Worm (Caenorhabditis elegans): Measurements from ENCODE around the gene grl-9.

The grl-9 gene

DNA sequence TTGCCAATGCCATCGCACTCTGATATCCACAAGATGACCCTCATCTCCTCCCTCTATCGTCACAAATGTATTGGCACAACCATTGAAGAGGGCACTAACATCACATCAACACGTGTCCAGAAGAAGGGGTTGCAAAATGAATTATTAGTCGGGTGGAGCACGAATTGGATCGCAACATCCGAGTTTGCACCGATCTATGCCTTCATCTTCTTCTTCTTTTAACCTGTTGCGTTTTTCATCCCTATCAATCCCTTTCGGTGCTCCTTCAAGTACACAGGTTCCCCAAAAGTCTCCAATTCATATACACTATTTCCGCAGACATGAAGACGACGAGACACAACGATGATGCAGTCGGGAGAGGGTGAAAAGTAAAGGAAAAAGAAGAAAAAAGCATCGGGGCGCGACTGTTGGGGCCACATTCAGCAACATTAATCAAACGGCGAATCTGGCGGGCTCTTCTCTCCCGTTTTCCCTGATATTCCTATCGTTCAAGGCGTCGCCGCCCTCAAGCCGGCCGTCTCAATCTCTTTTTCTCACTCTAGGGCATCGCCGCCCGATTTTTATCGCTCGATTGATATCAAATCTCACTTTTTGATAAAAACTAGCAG, 20.1 kb upstream of the grl-9 start:
- TF ChIP-seq mep-1 (tag; optimal IDR thresholded peaks at IDR 0.05), result no peak
- no peak for TF ChIP-seq nhr-12 (tag; optimal IDR thresholded peaks at IDR 0.05)
- TF ChIP-seq lin-32 (GFP tag; optimal IDR thresholded peaks at IDR 0.05), result no peak
- TF ChIP-seq flh-1 (GFP tag; optimal IDR thresholded peaks at IDR 0.05), result no peak
- no peak for TF ChIP-seq lin-13 (tag; optimal IDR thresholded peaks at IDR 0.05)
- no peak for TF ChIP-seq ham-2 (GFP tag; optimal IDR thresholded peaks at IDR 0.05)
- no peak for TF ChIP-seq nhr-2 (tag; optimal IDR thresholded peaks at IDR 0.05)
- no peak for TF ChIP-seq mls-2 (tag; optimal IDR thresholded peaks at IDR 0.05)
- TF ChIP-seq cnd-1 (tag; optimal IDR thresholded peaks at IDR 0.05), result no peak
- no peak for TF ChIP-seq unc-62 (GFP tag; optimal IDR thresholded peaks at IDR 0.05)
- no peak for TF ChIP-seq blmp-1 (tag; optimal IDR thresholded peaks at IDR 0.05)
- no peak for TF ChIP-seq nhr-28 (tag; optimal IDR thresholded peaks at IDR 0.05)
- peak; percentile 65 for TF ChIP-seq unc-120 (tag; optimal IDR thresholded peaks at IDR 0.05; ENCODE audit: poor library complexity, severe bottlenecking)
- no peak for TF ChIP-seq pha-4 (tag; optimal IDR thresholded peaks at IDR 0.05)
- TF ChIP-seq hlh-1 (tag; optimal IDR thresholded peaks at IDR 0.05), result peak; percentile 32

DNA sequence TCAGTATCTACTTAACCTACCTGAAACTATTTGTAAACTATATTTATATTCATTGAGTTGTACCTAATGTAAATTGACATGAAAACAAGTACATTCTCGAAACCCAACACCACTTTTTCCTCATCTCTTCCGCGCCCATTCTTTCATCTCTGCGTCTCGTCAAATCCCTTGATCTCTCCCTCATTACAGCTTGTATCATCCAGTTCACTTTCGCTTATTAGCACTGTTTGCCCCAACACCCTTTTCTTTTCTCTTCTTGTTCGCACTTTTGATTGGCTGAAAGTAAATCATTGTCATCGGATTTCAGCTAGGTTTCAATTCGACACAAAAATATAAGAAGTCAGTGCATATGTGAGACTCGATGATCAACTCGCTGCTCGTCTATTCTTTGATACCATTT, 13.3 kb upstream of the grl-9 start, which contains the start of gene T25F10.3:
Gene T25F10.3, plus strand, starts transcription at position 308 of the 400 bp plus-strand sequence.
- TF ChIP-seq zip-8 (tag; optimal IDR thresholded peaks at IDR 0.05) (no peak), blmp-1 (tag; optimal IDR thresholded peaks at IDR 0.05) (peak; percentile 30)

ce11 chrV:6736877-6737276, 5.4 kb upstream of the grl-9 start:
- TF ChIP-seq elt-1 (tag; optimal IDR thresholded peaks at IDR 0.05; ENCODE audit: borderline replicate concordance, insufficient read depth) (peak; percentile 59), unc-62 (GFP tag; optimal IDR thresholded peaks at IDR 0.05) (no peak), mls-2 (tag; optimal IDR thresholded peaks at IDR 0.05) (no peak), blmp-1 (tag; optimal IDR thresholded peaks at IDR 0.05) (peak; percentile 15)

DNA sequence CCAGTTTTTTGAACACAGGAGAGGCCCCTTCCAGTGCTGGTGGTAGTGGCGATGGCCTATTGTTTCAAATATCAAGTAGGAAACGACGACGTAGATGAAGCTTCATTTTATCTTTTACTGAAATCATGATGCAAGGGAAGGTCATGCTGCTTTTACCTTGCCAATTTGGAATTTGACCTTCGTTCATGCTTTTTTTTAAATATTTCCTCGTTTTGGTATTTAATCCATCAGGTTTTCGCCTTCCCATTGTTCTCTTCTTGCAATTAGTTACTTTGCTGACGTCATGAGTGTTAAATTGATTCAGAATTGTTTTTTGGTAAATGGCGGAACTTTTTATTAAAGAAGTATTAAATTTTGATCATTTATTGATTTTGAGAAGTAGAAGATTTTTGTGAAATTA, 4.6 kb upstream of the grl-9 start:
- no peak for TF ChIP-seq sptf-1 (tag; optimal IDR thresholded peaks at IDR 0.05)
- no peak for TF ChIP-seq flh-1 (GFP tag; optimal IDR thresholded peaks at IDR 0.05)
- no peak for TF ChIP-seq nhr-12 (tag; optimal IDR thresholded peaks at IDR 0.05)
- TF ChIP-seq zip-8 (tag; optimal IDR thresholded peaks at IDR 0.05), result no peak
- TF ChIP-seq pha-4 (tag; optimal IDR thresholded peaks at IDR 0.05), result no peak
- TF ChIP-seq lsy-2 (tag; optimal IDR thresholded peaks at IDR 0.05), result no peak
- no peak for TF ChIP-seq nhr-237 (tag; optimal IDR thresholded peaks at IDR 0.05)
- TF ChIP-seq mab-5 (tag; optimal IDR thresholded peaks at IDR 0.05), result no peak
- TF ChIP-seq nhr-2 (tag; optimal IDR thresholded peaks at IDR 0.05), result no peak

DNA sequence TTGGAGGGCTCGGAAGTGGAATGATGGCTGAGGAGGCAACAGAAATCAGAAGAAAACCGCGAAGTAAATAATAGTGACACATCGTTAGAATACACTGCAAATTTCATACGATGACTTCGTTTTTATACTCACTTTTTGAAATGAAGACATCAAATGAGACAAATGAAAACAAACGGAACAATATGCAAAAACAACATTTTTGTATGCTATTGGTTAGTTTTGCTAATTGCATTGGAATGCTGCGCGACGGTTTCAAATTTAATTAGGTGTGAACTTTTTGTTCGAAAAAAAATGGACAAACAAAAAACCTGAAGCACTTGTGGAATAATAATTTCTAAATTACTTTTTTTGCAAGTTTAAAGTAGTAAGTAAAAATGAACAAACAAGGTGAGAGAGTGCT, 1.5 kb upstream of the grl-9 start, which contains the start of gene grl-8:
Gene grl-8, minus strand, starts transcription at position 101 of the 400 bp plus-strand sequence.
- TF ChIP-seq ham-2 (GFP tag; optimal IDR thresholded peaks at IDR 0.05) (no peak), ces-1 (GFP tag; optimal IDR thresholded peaks at IDR 0.05) (peak; percentile 19)

- TF ChIP-seq ceh-83 (GFP tag; optimal IDR thresholded peaks at IDR 0.05) (no peak), ham-2 (GFP tag; optimal IDR thresholded peaks at IDR 0.05) (no peak), nhr-28 (tag; optimal IDR thresholded peaks at IDR 0.05) (no peak), unc-62 (GFP tag; optimal IDR thresholded peaks at IDR 0.05) (no peak), nhr-76 (tag; optimal IDR thresholded peaks at IDR 0.05) (no peak), tbx-8 (GFP tag; optimal IDR thresholded peaks at IDR 0.05) (no peak), unc-39 (tag; optimal IDR thresholded peaks at IDR 0.05) (no peak), flh-1 (GFP tag; optimal IDR thresholded peaks at IDR 0.05) (no peak), ces-1 (GFP tag; optimal IDR thresholded peaks at IDR 0.05) (no peak), snpc-4 (tag; optimal IDR thresholded peaks at IDR 0.05) (no peak)
Observed at ce11 chrV:6727222-6727621, 4.3 kb downstream of the grl-9 start, which contains the start of gene ZC487.1. TSS of gene ZC487.1 (plus strand) at chrV:6727522.

DNA sequence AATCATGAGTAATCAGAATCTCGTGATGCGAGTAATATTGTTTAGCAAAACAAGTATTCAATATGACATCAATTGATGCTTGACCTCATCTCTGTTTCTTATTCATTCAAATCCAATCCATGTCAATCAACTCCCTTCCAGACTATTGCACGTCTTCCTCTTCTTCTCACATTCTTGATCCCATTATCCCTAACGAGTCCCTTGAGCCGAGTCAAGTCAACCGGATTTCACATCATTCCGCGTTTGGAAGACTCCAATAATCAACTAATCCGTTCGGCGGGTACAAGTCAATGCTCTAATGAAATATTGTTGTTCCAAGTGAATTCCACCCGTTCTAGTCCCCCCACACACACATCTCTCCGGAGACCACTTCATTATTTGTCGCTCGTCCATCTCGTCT, 5.2 kb downstream of the grl-9 start:
- no peak for TF ChIP-seq sptf-1 (tag; optimal IDR thresholded peaks at IDR 0.05)
- peak; percentile 96 for TF ChIP-seq ces-1 (GFP tag; optimal IDR thresholded peaks at IDR 0.05)
- TF ChIP-seq nhr-2 (tag; optimal IDR thresholded peaks at IDR 0.05), result no peak
- no peak for TF ChIP-seq mls-2 (tag; optimal IDR thresholded peaks at IDR 0.05)
- no peak for TF ChIP-seq drap-1 (GFP tag; optimal IDR thresholded peaks at IDR 0.05)
- TF ChIP-seq ceh-43 (GFP tag; optimal IDR thresholded peaks at IDR 0.05), result no peak

Data from whole organism, mixed stage, embryonic.